Fruit fly (Drosophila melanogaster): ENCODE measurements around the gene nxf2.

dm6 chr3L:16612972-16613371, 32.9 kb upstream of the nxf2 start:
- TF ChIP-seq Dll (optimal IDR thresholded peaks at IDR 0.05) (no peak), EcR (GFP tag; optimal IDR thresholded peaks at IDR 0.05) (no peak), CG8478 (optimal IDR thresholded peaks at IDR 0.05) (no peak), psq (optimal IDR thresholded peaks at IDR 0.05) (no peak)
